Fruit fly (Drosophila melanogaster): ENCODE data around the gene COX7B.

The COX7B gene

DNA sequence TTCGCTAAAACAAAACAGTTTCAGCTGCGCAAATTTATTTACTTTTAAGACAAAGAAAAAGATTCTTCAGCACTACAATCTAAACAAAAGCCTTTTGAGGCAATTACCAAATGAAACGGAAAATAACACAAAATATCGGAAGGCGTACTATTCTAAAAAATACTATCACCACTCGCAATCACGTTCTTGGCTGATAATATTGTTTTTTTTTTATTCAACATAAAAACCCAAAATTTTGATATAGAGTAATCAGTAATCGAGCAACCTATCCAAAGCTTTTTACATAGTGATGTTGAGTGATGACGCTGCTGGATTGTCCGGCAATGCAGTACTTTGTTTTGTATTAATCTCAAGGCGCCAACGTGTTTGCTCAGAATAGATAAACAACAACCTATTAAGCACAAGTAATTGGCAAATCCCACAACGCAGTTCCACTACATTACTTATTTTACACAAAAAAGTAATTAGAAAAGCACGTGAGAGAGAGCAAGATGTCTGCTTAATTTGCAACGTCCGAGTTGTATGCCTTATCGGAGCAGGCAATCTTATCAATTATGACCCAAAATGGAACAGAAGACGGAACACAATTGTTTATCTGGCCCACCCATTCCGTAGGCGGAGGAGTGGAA, 5.8 kb downstream of the COX7B start:
- TF ChIP-seq CG13204 (GFP tag; optimal IDR thresholded peaks at IDR 0.05) = no peak
- TF ChIP-seq CG8159 (tag; optimal IDR thresholded peaks at IDR 0.05) = peak; percentile 33
- TF ChIP-seq CG12605 (GFP tag; IDR thresholded peaks at IDR 0.05) = peak; percentile 15; the same call in 1 of the 2 replicates
- TF ChIP-seq CG8301 (tag; optimal IDR thresholded peaks at IDR 0.05) = peak; percentile 18
- no peak for TF ChIP-seq CG17806 (tag; optimal IDR thresholded peaks at IDR 0.05)
- peak; percentile 30 for TF ChIP-seq CG14655 (GFP tag; optimal IDR thresholded peaks at IDR 0.05)
- TF ChIP-seq CG9948 (tag; optimal IDR thresholded peaks at IDR 0.05) = no peak
- TF ChIP-seq fd96Ca (GFP tag; IDR thresholded peaks at IDR 0.05) = no peak
- no peak for TF ChIP-seq gl (tag; optimal IDR thresholded peaks at IDR 0.05)
- no peak for TF ChIP-seq Pif1B (GFP tag; optimal IDR thresholded peaks at IDR 0.05)
- TF ChIP-seq CG15710 (tag; optimal IDR thresholded peaks at IDR 0.05) = no peak
- no peak for TF ChIP-seq Ets98B (GFP tag; IDR thresholded peaks at IDR 0.05)
- peak; percentile 32 for TF ChIP-seq Pif1A (GFP tag; optimal IDR thresholded peaks at IDR 0.05)
- no peak for TF ChIP-seq CG4496 (GFP tag; IDR thresholded peaks at IDR 0.05)
- no peak for TF ChIP-seq Snoo (tag; optimal IDR thresholded peaks at IDR 0.05)
- TF ChIP-seq D1 (tag; optimal IDR thresholded peaks at IDR 0.05) = no peak
- TF ChIP-seq CG10348 (GFP tag; IDR thresholded peaks at IDR 0.05) = no peak
- TF ChIP-seq EcR (GFP tag; optimal IDR thresholded peaks at IDR 0.05) = no peak
- TF ChIP-seq CG34367 (tag; optimal IDR thresholded peaks at IDR 0.05) = no peak
- no peak for TF ChIP-seq rn (GFP tag; IDR thresholded peaks at IDR 0.05)
- no peak for TF ChIP-seq CG32121 (GFP tag; IDR thresholded peaks at IDR 0.05)

DNA sequence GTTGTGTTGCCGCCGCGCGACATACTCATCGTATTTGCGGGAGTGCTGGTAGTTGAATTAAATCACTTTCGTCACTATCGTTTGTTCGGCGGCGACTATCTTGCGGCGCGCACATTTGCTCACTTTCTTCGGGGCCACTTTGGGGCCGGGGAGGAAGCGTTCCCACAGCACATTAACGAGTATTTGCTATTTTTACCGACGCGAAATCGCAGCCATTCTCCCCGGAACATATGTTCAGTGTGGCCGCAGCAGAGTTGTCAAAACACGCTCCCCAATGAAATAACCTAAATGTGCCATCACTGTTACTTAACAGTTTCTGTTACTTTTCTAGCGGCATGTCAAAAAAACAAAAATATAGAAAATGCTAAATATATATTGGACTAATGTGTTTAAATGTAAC, 7.7 kb downstream of the COX7B start, which contains the start of gene frc:
Gene frc, minus strand, starts transcription at position 244 of the 400 bp plus-strand sequence.
- TF ChIP-seq CG8159 (tag; optimal IDR thresholded peaks at IDR 0.05) = no peak
- TF ChIP-seq D1 (tag; optimal IDR thresholded peaks at IDR 0.05) = no peak
- 0 out of 2 replicates have a peak, but pooled peaks have one; percentile 24 for TF ChIP-seq CG12605 (GFP tag; IDR thresholded peaks at IDR 0.05)
- TF ChIP-seq CG10348 (GFP tag; IDR thresholded peaks at IDR 0.05) = no peak
- TF ChIP-seq CG4496 (GFP tag; IDR thresholded peaks at IDR 0.05) = peak; percentile 61; the same call in 2 of the 3 replicates
- no peak for TF ChIP-seq CG17806 (tag; optimal IDR thresholded peaks at IDR 0.05)
- TF ChIP-seq CG32121 (GFP tag; IDR thresholded peaks at IDR 0.05) = peak; percentile 43; the same call in 1 of the 2 replicates
- TF ChIP-seq CG9948 (tag; optimal IDR thresholded peaks at IDR 0.05) = no peak
- TF ChIP-seq EcR (GFP tag; optimal IDR thresholded peaks at IDR 0.05) = no peak

DNA sequence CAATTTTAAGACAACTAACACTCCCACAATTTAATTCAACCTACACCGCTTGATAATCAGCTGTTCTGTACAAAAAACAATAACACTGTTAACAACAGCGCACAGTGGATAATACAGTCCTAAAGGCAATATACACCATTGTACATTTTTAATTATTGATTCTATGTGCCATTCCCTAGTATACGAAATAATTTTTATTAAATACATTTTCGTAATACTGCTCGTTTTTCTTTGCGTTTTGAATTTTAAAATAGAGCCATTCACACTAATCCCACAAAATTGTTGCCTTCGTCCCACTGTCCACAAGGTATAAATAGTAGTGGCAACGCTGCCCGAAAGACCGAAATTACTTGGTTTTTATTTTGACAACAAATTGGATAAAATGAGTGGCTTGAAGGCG, 8.3 kb downstream of the COX7B start, which contains the start of the genes Coq4 and CG32176:
Gene Coq4, minus strand, starts transcription at position 67 of the 400 bp plus-strand sequence.
Gene CG32176, plus strand, starts transcription at position 314 of the 400 bp plus-strand sequence.
- TF ChIP-seq EcR (GFP tag; optimal IDR thresholded peaks at IDR 0.05) = no peak
- peak; percentile 85 for TF ChIP-seq CG10348 (GFP tag; IDR thresholded peaks at IDR 0.05)
- TF ChIP-seq Pif1A (GFP tag; optimal IDR thresholded peaks at IDR 0.05) = peak; percentile 97
- peak; percentile 93 for TF ChIP-seq CG12605 (GFP tag; IDR thresholded peaks at IDR 0.05)
- peak; percentile 95 for TF ChIP-seq Snoo (tag; optimal IDR thresholded peaks at IDR 0.05)
- peak; percentile 86 for TF ChIP-seq gl (tag; optimal IDR thresholded peaks at IDR 0.05)
- TF ChIP-seq CG32121 (GFP tag; IDR thresholded peaks at IDR 0.05) = peak; percentile 98
- peak; percentile 96 for TF ChIP-seq CG8301 (tag; optimal IDR thresholded peaks at IDR 0.05)
- TF ChIP-seq Ets98B (GFP tag; IDR thresholded peaks at IDR 0.05) = peak; percentile 97
- peak; percentile 91 for TF ChIP-seq D1 (tag; optimal IDR thresholded peaks at IDR 0.05)
- TF ChIP-seq CG17806 (tag; optimal IDR thresholded peaks at IDR 0.05) = peak; percentile 96
- TF ChIP-seq CG34367 (tag; optimal IDR thresholded peaks at IDR 0.05) = peak; percentile 93
- TF ChIP-seq CG9948 (tag; optimal IDR thresholded peaks at IDR 0.05) = peak; percentile 95
- peak; percentile 95 for TF ChIP-seq CG14655 (GFP tag; optimal IDR thresholded peaks at IDR 0.05)
- peak; percentile 94 for TF ChIP-seq CG8159 (tag; optimal IDR thresholded peaks at IDR 0.05)
- TF ChIP-seq fd96Ca (GFP tag; IDR thresholded peaks at IDR 0.05) = peak; percentile 94
- TF ChIP-seq CG13204 (GFP tag; optimal IDR thresholded peaks at IDR 0.05) = peak; percentile 74
- TF ChIP-seq CG4496 (GFP tag; IDR thresholded peaks at IDR 0.05) = peak; percentile 98
- TF ChIP-seq rn (GFP tag; IDR thresholded peaks at IDR 0.05) = peak; percentile 95
- peak; percentile 95 for TF ChIP-seq Pif1B (GFP tag; optimal IDR thresholded peaks at IDR 0.05)
- TF ChIP-seq CG15710 (tag; optimal IDR thresholded peaks at IDR 0.05) = peak; percentile 95

DNA sequence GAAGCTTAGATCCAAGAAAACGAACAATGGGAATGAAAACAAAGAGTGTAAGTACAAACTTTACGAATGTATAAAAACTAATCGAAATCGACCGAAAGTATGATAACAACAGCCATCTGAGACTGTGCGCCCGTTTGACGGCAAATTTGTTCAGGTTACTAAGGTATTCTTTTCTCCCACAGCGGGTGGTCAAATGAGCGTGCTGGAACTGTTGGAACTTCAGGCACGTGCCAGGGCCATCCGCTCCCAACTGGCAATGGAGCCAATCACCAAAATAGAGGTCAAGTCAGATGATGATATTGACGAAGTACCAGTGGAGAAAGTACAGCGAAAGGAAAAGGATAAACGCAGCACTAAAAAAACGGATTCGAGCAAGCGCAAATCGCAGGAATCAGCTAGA, 11.1 kb downstream of the COX7B start, which contains the start of gene CG12229:
Gene CG12229, minus strand, starts transcription at position 101 of the 400 bp plus-strand sequence.
- TF ChIP-seq CG15710 (tag; optimal IDR thresholded peaks at IDR 0.05) = no peak
- no peak for TF ChIP-seq D1 (tag; optimal IDR thresholded peaks at IDR 0.05)
- TF ChIP-seq CG9948 (tag; optimal IDR thresholded peaks at IDR 0.05) = no peak
- TF ChIP-seq CG13204 (GFP tag; optimal IDR thresholded peaks at IDR 0.05) = no peak
- no peak for TF ChIP-seq CG12605 (GFP tag; IDR thresholded peaks at IDR 0.05)
- no peak for TF ChIP-seq CG10348 (GFP tag; IDR thresholded peaks at IDR 0.05)
- no peak for TF ChIP-seq Pif1A (GFP tag; optimal IDR thresholded peaks at IDR 0.05)
- TF ChIP-seq CG34367 (tag; optimal IDR thresholded peaks at IDR 0.05) = no peak
- no peak for TF ChIP-seq CG8301 (tag; optimal IDR thresholded peaks at IDR 0.05)
- no peak for TF ChIP-seq EcR (GFP tag; optimal IDR thresholded peaks at IDR 0.05)
- TF ChIP-seq CG17806 (tag; optimal IDR thresholded peaks at IDR 0.05) = no peak
- TF ChIP-seq CG4496 (GFP tag; IDR thresholded peaks at IDR 0.05) = no peak
- no peak for TF ChIP-seq Pif1B (GFP tag; optimal IDR thresholded peaks at IDR 0.05)
- no peak for TF ChIP-seq Ets98B (GFP tag; IDR thresholded peaks at IDR 0.05)

DNA sequence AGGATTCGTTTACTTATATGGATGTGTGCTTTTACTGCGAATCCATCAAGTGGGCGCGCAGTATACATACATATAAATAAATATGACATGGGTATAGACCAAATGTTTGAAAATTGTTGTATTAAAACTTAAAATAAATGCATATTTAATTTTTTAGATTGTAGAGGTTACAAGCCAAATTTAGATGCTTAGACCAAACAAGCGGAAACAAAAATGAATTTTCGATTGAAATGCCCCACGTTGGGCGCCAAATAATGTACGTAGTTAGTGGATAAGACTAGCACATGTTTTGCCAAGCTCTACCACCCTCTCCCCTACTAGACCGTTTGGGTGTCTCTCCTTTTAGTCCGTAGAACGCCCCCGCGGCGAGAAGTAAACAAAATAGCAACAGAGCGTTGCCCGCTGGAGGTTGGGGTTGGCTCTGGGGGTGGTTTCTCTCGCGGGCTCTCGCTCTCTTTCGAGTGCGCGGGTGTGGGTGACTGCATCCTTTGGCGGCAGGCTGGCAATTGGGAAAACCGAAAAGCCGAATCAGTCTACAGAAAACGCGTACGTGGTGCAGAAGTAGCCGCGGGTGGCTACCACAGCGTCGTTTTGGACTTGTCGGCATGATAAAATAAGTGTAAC, 13.7 kb downstream of the COX7B start, which contains the start of gene CG18265:
Gene CG18265, plus strand, starts transcription at position 530 of the 624 bp plus-strand sequence.
- TF ChIP-seq CG15710 (tag; optimal IDR thresholded peaks at IDR 0.05) (no peak), CG9948 (tag; optimal IDR thresholded peaks at IDR 0.05) (no peak), CG8159 (tag; optimal IDR thresholded peaks at IDR 0.05) (no peak), Pif1B (GFP tag; optimal IDR thresholded peaks at IDR 0.05) (no peak), CG12605 (GFP tag; IDR thresholded peaks at IDR 0.05) (no peak; the same call in 1 of the 2 replicates), Snoo (tag; optimal IDR thresholded peaks at IDR 0.05) (no peak), CG14655 (GFP tag; optimal IDR thresholded peaks at IDR 0.05) (no peak), CG13204 (GFP tag; optimal IDR thresholded peaks at IDR 0.05) (no peak), CG8301 (tag; optimal IDR thresholded peaks at IDR 0.05) (no peak)

All from whole organism, pupa.